Worm (Caenorhabditis elegans) whole organism, L1 larva: Measurements from ENCODE around the gene T21B6.3.

Experiments
- C34B4.2 ChIP-seq: sonication (generic microtip); optimal IDR thresholded peaks from 2 replicates; lab custom pipeline; 2017; ENCODE audit warnings: mild to moderate bottlenecking, missing genetic modification characterization, missing compliant biosample characterization
- aly-2 ChIP-seq: fragments of 150-350 bp; optimal IDR thresholded peaks from 2 replicates; lab custom pipeline; 2014; ENCODE audit warnings: missing biosample characterization, missing genetic modification characterization
- ama-1 ChIP-seq: fragments of 150-350 bp; optimal IDR thresholded peaks from 2 replicates; lab custom pipeline; 2014
- blmp-1 ChIP-seq: fragments of 150-350 bp; optimal IDR thresholded peaks from 2 replicates; lab custom pipeline; 2014; ENCODE audit warnings: missing biosample characterization, missing genetic modification characterization
- ceh-90 ChIP-seq: sonication (generic microtip); optimal IDR thresholded peaks from 2 replicates; lab custom pipeline; 2016; ENCODE audit warnings: missing genetic modification characterization, missing compliant biosample characterization
- ces-1 ChIP-seq: fragments of 150-350 bp; optimal IDR thresholded peaks from 2 replicates; lab custom pipeline; 2014; ENCODE audit warnings: missing biosample characterization, missing genetic modification reagents, missing genetic modification characterization
- dsc-1 ChIP-seq: sonication (generic microtip); optimal IDR thresholded peaks from 2 replicates; lab custom pipeline; 2016; ENCODE audit warnings: mild to moderate bottlenecking, missing genetic modification characterization, missing compliant biosample characterization
- efl-1 ChIP-seq, 4 experiments: fragments of 150-350 bp; optimal IDR thresholded peaks in 3 of 4; peaks in 1 of 4; 1 replicate in 1 of 4; 2 replicates in 3 of 4; lab custom pipeline; 2014; ENCODE audit warnings: missing biosample characterization in 2 of 4, missing genetic modification characterization in 2 of 4, missing genetic modification reagents in 2 of 4
- egl-13 ChIP-seq: sonication (generic microtip); optimal IDR thresholded peaks from 2 replicates; lab custom pipeline; 2016; ENCODE audit warnings: missing genotype, missing genetic modification reagents, missing genetic modification characterization, missing compliant biosample characterization
- egl-27 ChIP-seq, 2 experiments: fragments of 150-350 bp in 1 of 2; sonication (generic microtip); optimal IDR thresholded peaks; 3 replicates each; lab custom pipeline; 2017 to 2018; ENCODE audit warnings: missing biosample characterization in 2 of 2, missing genetic modification characterization in 2 of 2, missing genetic modification reagents in 2 of 2
- elt-2 ChIP-seq: sonication (generic microtip); optimal IDR thresholded peaks from 2 replicates; lab custom pipeline; 2016; ENCODE audit warnings: missing genetic modification characterization, mild to moderate bottlenecking, inconsistent platforms, missing compliant biosample characterization, missing genetic modification reagents
- elt-3 ChIP-seq, 6 experiments: fragments of 150-350 bp in 1 of 6; sonication (generic microtip); optimal IDR thresholded peaks; 2 replicates each; lab custom pipeline; 2017 to 2018; ENCODE audit warnings: missing biosample characterization in 6 of 6, missing genetic modification characterization in 6 of 6, inconsistent platforms in 1 of 6
- fkh-10 ChIP-seq: sonication (generic microtip); optimal IDR thresholded peaks from 2 replicates; lab custom pipeline; 2017; ENCODE audit warnings: missing biosample characterization, missing genetic modification reagents, missing genetic modification characterization
- fkh-8 ChIP-seq: sonication (generic microtip); optimal IDR thresholded peaks from 2 replicates; lab custom pipeline; 2016; ENCODE audit warnings: mild to moderate bottlenecking, missing genetic modification characterization, missing compliant biosample characterization
- grh-1 ChIP-seq: fragments of 200-800 bp; sonication (Bioruptor generic); IDR thresholded peaks from 2 replicates; pipeline ENCODE4 v1.3.6; 2022; ENCODE audit warnings: missing genetic modification reagents, missing genetic modification characterization, missing compliant biosample characterization
- irx-1 ChIP-seq: sonication (generic microtip); optimal IDR thresholded peaks from 2 replicates; lab custom pipeline; 2016; ENCODE audit warnings: missing genetic modification characterization, missing compliant biosample characterization
- isw-1 ChIP-seq: fragments of 200-800 bp; sonication (Bioruptor generic); IDR thresholded peaks from 2 replicates; pipeline ENCODE4 v1.3.6; 2022; ENCODE audit warnings: missing genetic modification characterization, missing compliant biosample characterization
- lin-39 ChIP-seq: fragments of 150-350 bp; optimal IDR thresholded peaks from 2 replicates; lab custom pipeline; 2014; ENCODE audit warnings: missing biosample characterization, missing genetic modification reagents, missing genetic modification characterization
- lir-3 ChIP-seq: sonication (generic microtip); optimal IDR thresholded peaks from 2 replicates; lab custom pipeline; 2016; ENCODE audit warnings: mild to moderate bottlenecking, missing genetic modification characterization, moderate library complexity, missing compliant biosample characterization; ENCODE audit not compliant: poor library complexity
- mab-9 ChIP-seq: fragments of 200-800 bp; sonication (Bioruptor generic); IDR thresholded peaks from 2 replicates; pipeline ENCODE4 v1.3.6; 2022; ENCODE audit warnings: missing genetic modification reagents, missing genetic modification characterization, missing compliant biosample characterization
- mdl-1 ChIP-seq, 2 experiments: fragments of 150-350 bp; optimal IDR thresholded peaks; 2 replicates each; lab custom pipeline; 2014 to 2017; ENCODE audit warnings: missing biosample characterization in 2 of 2, missing genetic modification characterization in 2 of 2, inconsistent platforms in 1 of 2
- mef-2 ChIP-seq: fragments of 150-350 bp; optimal IDR thresholded peaks from 2 replicates; lab custom pipeline; 2014; ENCODE audit warnings: missing biosample characterization, missing genetic modification characterization
- mep-1 ChIP-seq: fragments of 150-350 bp; optimal IDR thresholded peaks from 2 replicates; lab custom pipeline; 2014; ENCODE audit warnings: missing biosample characterization, missing genetic modification characterization
- nhr-12 ChIP-seq: sonication (generic microtip); optimal IDR thresholded peaks from 2 replicates; lab custom pipeline; 2017; ENCODE audit warnings: missing biosample characterization, missing genetic modification characterization
- nhr-19 ChIP-seq: fragments of 200-800 bp; sonication (Bioruptor generic); conservative IDR thresholded peaks from 2 replicates; pipeline ENCODE4 v1.3.6; 2022; ENCODE audit warnings: missing genetic modification characterization, missing compliant biosample characterization
- nhr-237 ChIP-seq: fragments of 150-350 bp; optimal IDR thresholded peaks from 2 replicates; lab custom pipeline; 2014; ENCODE audit warnings: missing biosample characterization, missing genetic modification characterization
- nhr-71 ChIP-seq: sonication (generic microtip); optimal IDR thresholded peaks from 2 replicates; lab custom pipeline; 2016; ENCODE audit warnings: mild to moderate bottlenecking, missing genetic modification characterization, moderate library complexity, missing compliant biosample characterization
- nhr-77 ChIP-seq: fragments of 150-350 bp; optimal IDR thresholded peaks from 2 replicates; lab custom pipeline; 2014; ENCODE audit warnings: missing biosample characterization, missing genetic modification characterization
- nhr-90 ChIP-seq: sonication (generic microtip); optimal IDR thresholded peaks from 2 replicates; lab custom pipeline; 2016; ENCODE audit warnings: mild to moderate bottlenecking, missing genetic modification characterization, missing compliant biosample characterization; ENCODE audit not compliant: poor library complexity
- pqm-1 ChIP-seq: sonication (generic microtip); optimal IDR thresholded peaks from 3 replicates; lab custom pipeline; 2017; ENCODE audit warnings: missing biosample characterization, missing genetic modification characterization
- swsn-7 ChIP-seq: sonication (generic microtip); optimal IDR thresholded peaks from 2 replicates; lab custom pipeline; 2016; ENCODE audit warnings: missing genetic modification characterization, missing compliant biosample characterization
- tbx-2 ChIP-seq: sonication (generic microtip); optimal IDR thresholded peaks from 2 replicates; lab custom pipeline; 2016; ENCODE audit warnings: missing genetic modification characterization, missing compliant biosample characterization
- unc-62 ChIP-seq: fragments of 150-350 bp; optimal IDR thresholded peaks from 2 replicates; lab custom pipeline; 2014; ENCODE audit warnings: missing biosample characterization, missing genetic modification reagents, missing genetic modification characterization
- unc-98 ChIP-seq: fragments of 200-800 bp; sonication (Bioruptor generic); IDR thresholded peaks from 2 replicates; pipeline ENCODE4 v1.3.6; 2022; ENCODE audit warnings: missing genetic modification characterization, missing compliant biosample characterization
- xbp-1 ChIP-seq: sonication (generic microtip); optimal IDR thresholded peaks from 2 replicates; lab custom pipeline; 2016; ENCODE audit warnings: missing genetic modification characterization, missing compliant biosample characterization
- zag-1 ChIP-seq: fragments of 150-350 bp; optimal IDR thresholded peaks from 2 replicates; lab custom pipeline; 2014; ENCODE audit warnings: missing biosample characterization, missing genetic modification characterization
- zip-4 ChIP-seq: fragments of 200-800 bp; sonication (Bioruptor generic); optimal IDR thresholded peaks from 2 replicates; lab custom pipeline; 2018; ENCODE audit warnings: mild to moderate bottlenecking, missing genetic modification characterization, moderate library complexity, missing compliant biosample characterization
- ztf-11 ChIP-seq, 2 experiments: sonication (generic microtip); optimal IDR thresholded peaks; 2 replicates each; lab custom pipeline; 2016 to 2017; ENCODE audit warnings: missing genetic modification characterization in 2 of 2, missing biosample characterization in 1 of 2, missing compliant biosample characterization in 1 of 2
- ztf-4 ChIP-seq: fragments of 150-350 bp; optimal IDR thresholded peaks from 2 replicates; lab custom pipeline; 2014; ENCODE audit warnings: missing biosample characterization, missing genetic modification characterization

T21B6.3 gene

ce11 chrX:10959136-10959535 is 10.4 kb upstream of the T21B6.3 start, which contains the start of gene K09C8.2:
Gene K09C8.2 (plus strand): TSS chrX:10959436.
- no peak for TF ChIP-seq mef-2
- TF ChIP-seq elt-3 (tag; optimal IDR thresholded peaks at IDR 0.05; lab: Kevin White, UChicago), result no peak
- TF ChIP-seq aly-2, result no peak
- no peak for TF ChIP-seq lin-39 (tag; lab: Kevin White, UChicago)
- TF ChIP-seq swsn-7 (tag; lab: Kevin White, UChicago), result no peak
- TF ChIP-seq nhr-90, result no peak
- TF ChIP-seq pqm-1 (tag; lab: Kevin White, UChicago), result no peak
- TF ChIP-seq mab-9 (GFP tag; lab: Robert Waterston, UW), result no peak
- no peak for TF ChIP-seq egl-13 (tag; lab: Kevin White, UChicago)
- no peak for TF ChIP-seq ceh-90 (tag; lab: Kevin White, UChicago)
- no peak for TF ChIP-seq nhr-71 (tag; lab: Kevin White, UChicago)
- no peak for TF ChIP-seq nhr-77 (tag; lab: Kevin White, UChicago)

- TF ChIP-seq dsc-1 (tag; lab: Kevin White, UChicago), result no peak
- no peak for TF ChIP-seq elt-3 (tag; optimal IDR thresholded peaks at IDR 0.05; lab: Kevin White, UChicago)
- TF ChIP-seq elt-2, result no peak
- TF ChIP-seq mep-1, result no peak
- no peak for TF ChIP-seq isw-1 (GFP tag; lab: Robert Waterston, UW)
- TF ChIP-seq pqm-1 (tag; lab: Kevin White, UChicago), result no peak
Measured at ce11 chrX:10958427-10958826, 9.7 kb upstream of the T21B6.3 start, which contains the start of gene nlp-19. Gene nlp-19 (plus strand): TSS chrX:10958727.

ce11 chrX:10956972-10957678 is 8.4 kb upstream of the T21B6.3 start:
- TF ChIP-seq blmp-1 (tag; lab: Kevin White, UChicago) (no peak), mef-2 (no peak), aly-2 (no peak), elt-2 (peak; percentile 5), elt-3 (tag; optimal IDR thresholded peaks at IDR 0.05; lab: Kevin White, UChicago) (no peak)

ce11 chrX:10953834-10954233 is 5.1 kb upstream of the T21B6.3 start, which contains the start of gene pbo-4:
Gene pbo-4 (plus strand): TSS chrX:10954134.
- TF ChIP-seq ama-1 (lab: Kevin White, UChicago) (no peak), swsn-7 (tag; lab: Kevin White, UChicago) (no peak), xbp-1 (tag; lab: Kevin White, UChicago) (no peak), fkh-8 (tag; lab: Kevin White, UChicago) (no peak), C34B4.2 (tag; lab: Kevin White, UChicago) (no peak), efl-1 (optimal IDR thresholded peaks at IDR 0.05; lab: Kevin White, UChicago) (no peak), efl-1 (GFP tag; optimal IDR thresholded peaks at IDR 0.05 in 1 of 2; lab: Kevin White, UChicago) (no peak), dsc-1 (tag; lab: Kevin White, UChicago) (no peak), lir-3 (tag; lab: Kevin White, UChicago) (no peak), egl-27 (tag; optimal IDR thresholded peaks at IDR 0.05; lab: Kevin White, UChicago) (no peak), elt-2 (no peak), mef-2 (no peak), zag-1 (no peak), grh-1 (GFP tag; lab: Robert Waterston, UW) (no peak), elt-3 (tag; optimal IDR thresholded peaks at IDR 0.05; lab: Kevin White, UChicago) (no peak), ztf-4 (tag; lab: Kevin White, UChicago) (no peak), nhr-71 (tag; lab: Kevin White, UChicago) (no peak), zip-4 (GFP tag; lab: Kevin White, UChicago) (no peak), tbx-2 (tag; lab: Kevin White, UChicago) (no peak)

- TF ChIP-seq ama-1 (lab: Kevin White, UChicago) (no peak), nhr-12 (tag; lab: Kevin White, UChicago) (no peak), nhr-19 (GFP tag; lab: Robert Waterston, UW) (no peak), efl-1 (optimal IDR thresholded peaks at IDR 0.05; lab: Kevin White, UChicago) (no peak), efl-1 (GFP tag; optimal IDR thresholded peaks at IDR 0.05 in 1 of 2; lab: Kevin White, UChicago) (no peak), unc-62 (GFP tag; lab: Kevin White, UChicago) (no peak), mef-2 (no peak), nhr-237 (tag; lab: Kevin White, UChicago) (no peak), lin-39 (tag; lab: Kevin White, UChicago) (no peak), ces-1 (no peak), fkh-10 (GFP tag; lab: Kevin White, UChicago) (no peak), ceh-90 (tag; lab: Kevin White, UChicago) (no peak), unc-98 (no peak), zag-1 (no peak), ztf-11 (tag; optimal IDR thresholded peaks at IDR 0.05; lab: Kevin White, UChicago) (no peak), swsn-7 (tag; lab: Kevin White, UChicago) (no peak), isw-1 (GFP tag; lab: Robert Waterston, UW) (no peak), mdl-1 (tag; optimal IDR thresholded peaks at IDR 0.05; lab: Kevin White, UChicago) (no peak), irx-1 (tag; lab: Kevin White, UChicago) (no peak), egl-13 (tag; lab: Kevin White, UChicago) (no peak)
Measured at ce11 chrX:10951922-10952321, 3.2 kb upstream of the T21B6.3 start.
